Fruit fly (Drosophila melanogaster) whole organism, adult: ENCODE measurements around the gene CG15141.

Experiments used
- CG11617 ChIP-seq: fragments of 200-800 bp; sonication (Bioruptor generic); optimal IDR thresholded peaks from 2 replicates; lab custom pipeline; 2017; ENCODE audit warnings: mild to moderate bottlenecking, missing biosample characterization, missing genetic modification reagents, missing genetic modification characterization
- CG12768 ChIP-seq: fragments of 200-800 bp; sonication (Bioruptor generic); optimal IDR thresholded peaks from 2 replicates; lab custom pipeline; 2017; ENCODE audit warnings: missing biosample characterization, missing genetic modification characterization, mild to moderate bottlenecking, moderate library complexity, missing genetic modification reagents
- CG33017 ChIP-seq: fragments of 200-800 bp; sonication (Bioruptor generic); optimal IDR thresholded peaks from 2 replicates; lab custom pipeline; 2018; ENCODE audit warnings: missing biosample characterization, mild to moderate bottlenecking, missing genetic modification characterization, moderate library complexity
- CG5204 ChIP-seq: fragments of 200-800 bp; sonication (Bioruptor generic); optimal IDR thresholded peaks from 2 replicates; lab custom pipeline; 2016; ENCODE audit warnings: missing biosample characterization, missing genetic modification characterization
- CG7101 ChIP-seq: fragments of 200-800 bp; sonication (Bioruptor generic); optimal IDR thresholded peaks from 2 replicates; lab custom pipeline; 2018; ENCODE audit warnings: missing biosample characterization, mild to moderate bottlenecking, missing genetic modification characterization, moderate library complexity
- Hr96 ChIP-seq: fragments of 200-800 bp; sonication (Bioruptor generic); optimal IDR thresholded peaks from 2 replicates; lab custom pipeline; 2016; ENCODE audit warnings: missing biosample characterization, missing genetic modification characterization
- bab1 ChIP-seq: fragments of 200-800 bp; sonication (Bioruptor generic); optimal IDR thresholded peaks from 3 replicates; lab custom pipeline; 2019; ENCODE audit warnings: missing biosample characterization, mild to moderate bottlenecking, missing genetic modification characterization, moderate library complexity
- cic ChIP-seq: fragments of 200-800 bp; sonication (Bioruptor generic); optimal IDR thresholded peaks from 2 replicates; lab custom pipeline; 2017; ENCODE audit warnings: missing biosample characterization, mild to moderate bottlenecking, missing genetic modification characterization, moderate library complexity
- cnc ChIP-seq, 2 experiments: fragments of >200 bp; optimal IDR thresholded peaks; 2 replicates each; lab custom pipeline; 2017
- kay ChIP-seq: fragments of 200-800 bp; sonication (Bioruptor generic); peaks from one replicate; lab custom pipeline; 2016; ENCODE audit warnings: missing biosample characterization, missing genetic modification characterization, borderline replicate concordance
- ovo ChIP-seq: fragments of 200-800 bp; sonication (Bioruptor generic); optimal IDR thresholded peaks from 2 replicates; lab custom pipeline; 2016; ENCODE audit warnings: missing biosample characterization, missing genetic modification characterization
- pad ChIP-seq: fragments of 200-800 bp; sonication (Bioruptor generic); optimal IDR thresholded peaks from 3 replicates; lab custom pipeline; 2017; ENCODE audit warnings: missing biosample characterization, missing genetic modification characterization, mild to moderate bottlenecking, moderate library complexity, missing genetic modification reagents
- tj ChIP-seq: fragments of 200-800 bp; sonication (Bioruptor generic); optimal IDR thresholded peaks from 3 replicates; lab custom pipeline; 2017; ENCODE audit warnings: missing biosample characterization, mild to moderate bottlenecking, missing genetic modification characterization, moderate library complexity

- TF ChIP-seq CG5204 (GFP tag; lab: Kevin White, UChicago) (peak; percentile 58), bab1 (GFP tag; lab: Kevin White, UChicago) (no peak), ovo (no peak), cnc (optimal IDR thresholded peaks at IDR 0.05; lab: Kevin White, UChicago) (no peak), kay (GFP tag; lab: Kevin White, UChicago) (no peak), CG11617 (GFP tag; lab: Kevin White, UChicago) (peak; percentile 31), pad (GFP tag; lab: Kevin White, UChicago) (no peak), tj (peak; percentile 19), CG7101 (tag; lab: Kevin White, UChicago) (peak; percentile 24), CG33017 (tag; lab: Kevin White, UChicago) (peak; percentile 65), cic (GFP tag; lab: Kevin White, UChicago) (no peak), CG12768 (GFP tag; lab: Kevin White, UChicago) (peak; percentile 52), Hr96 (GFP tag; lab: Kevin White, UChicago) (no peak)
These were observed 16.7 kb downstream of the CG15141 start for dm6 chr2L:17427187-17427586.
